Worm (Caenorhabditis elegans): ENCODE results near the gene ZK1320.3.

Gene ZK1320.3

DNA sequence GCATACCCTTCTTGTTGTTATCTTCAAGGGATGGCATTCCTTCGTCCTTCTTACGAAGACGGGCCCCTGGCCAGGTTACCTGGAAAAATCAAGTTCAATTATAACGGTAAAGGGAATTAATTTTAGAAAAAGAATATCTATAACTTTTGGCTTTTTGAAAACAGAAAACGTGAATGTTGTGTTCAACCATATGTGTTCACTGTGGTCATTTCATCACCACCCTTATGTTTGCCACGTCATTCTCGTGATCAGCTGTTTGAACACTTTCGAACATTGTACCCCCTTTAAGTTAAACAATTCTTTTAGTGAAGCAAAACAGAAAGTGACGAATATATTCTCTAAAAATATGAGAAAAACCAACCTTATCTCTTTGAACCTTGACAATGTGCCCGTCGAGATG, 41.5 kb downstream of the ZK1320.3 start:
- TF ChIP-seq him-1 (tag; optimal IDR thresholded peaks at IDR 0.05) (no peak), W03F9.2 (tag; optimal IDR thresholded peaks at IDR 0.05) (no peak)

DNA sequence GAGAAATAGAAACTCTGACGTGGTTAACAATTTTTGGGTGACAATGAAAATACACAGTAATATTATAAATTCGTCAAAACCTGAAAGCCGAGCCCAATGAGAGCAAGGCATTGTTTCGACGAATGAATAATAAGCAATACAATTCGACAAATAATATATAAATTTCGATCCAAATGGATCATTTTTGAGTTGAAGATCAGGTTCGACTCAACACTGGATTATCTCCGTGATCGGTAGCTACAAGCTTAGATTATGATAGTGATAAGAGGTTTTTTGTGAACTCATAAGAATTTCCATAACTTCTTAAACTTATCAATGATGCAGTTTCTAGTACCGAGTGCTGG, 42.3 kb downstream of the ZK1320.3 start:
- no peak for TF ChIP-seq dao-5 (tag; optimal IDR thresholded peaks at IDR 0.05)
- TF ChIP-seq W03F9.2 (tag; optimal IDR thresholded peaks at IDR 0.05), result no peak

DNA sequence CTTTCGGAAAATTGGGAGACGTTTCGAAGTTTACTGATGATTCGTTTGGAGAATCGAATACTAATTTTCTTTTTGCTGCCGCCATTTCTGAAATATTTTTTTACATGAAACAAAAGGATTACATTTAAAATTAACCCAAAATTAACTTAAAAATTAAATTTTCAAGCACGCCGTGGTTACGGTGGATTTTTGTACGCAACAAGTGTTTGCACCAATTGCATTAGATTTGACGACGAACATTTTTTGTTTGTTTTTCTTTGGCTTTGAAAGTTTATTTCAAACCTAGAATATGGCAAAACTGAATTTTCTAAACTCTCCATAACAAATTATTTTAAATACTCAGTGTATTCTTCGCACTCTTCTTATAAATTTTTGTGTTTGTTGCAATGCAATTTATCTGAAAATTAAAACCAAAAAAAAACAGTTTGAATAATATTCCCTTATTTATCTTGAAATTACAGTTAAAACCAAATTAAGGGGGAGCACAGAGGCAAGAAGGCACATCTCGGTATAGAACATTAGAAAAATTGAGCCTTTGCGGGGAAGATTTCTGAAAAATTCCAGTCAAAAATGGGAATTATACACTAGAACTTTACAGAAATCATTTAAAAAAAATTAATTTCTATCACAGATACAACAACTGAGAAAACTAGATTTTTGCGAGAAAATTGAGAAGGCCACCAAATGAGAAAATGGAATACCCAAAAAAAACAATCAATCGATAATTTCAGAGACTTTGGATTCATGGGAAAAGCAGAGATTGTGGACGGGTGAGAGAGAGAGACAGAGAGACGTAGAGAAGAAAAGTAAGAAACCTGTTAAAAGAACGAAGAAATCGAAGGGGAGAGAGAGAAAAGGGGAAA, 42.9 kb downstream of the ZK1320.3 start, which contains the start of gene hal-3:
Gene hal-3, minus strand, starts transcription at position 87 of the 863 bp plus-strand sequence.
- TF ChIP-seq him-1 (tag; optimal IDR thresholded peaks at IDR 0.05), result no peak
- peak; percentile 16 for TF ChIP-seq W03F9.2 (tag; optimal IDR thresholded peaks at IDR 0.05)

DNA sequence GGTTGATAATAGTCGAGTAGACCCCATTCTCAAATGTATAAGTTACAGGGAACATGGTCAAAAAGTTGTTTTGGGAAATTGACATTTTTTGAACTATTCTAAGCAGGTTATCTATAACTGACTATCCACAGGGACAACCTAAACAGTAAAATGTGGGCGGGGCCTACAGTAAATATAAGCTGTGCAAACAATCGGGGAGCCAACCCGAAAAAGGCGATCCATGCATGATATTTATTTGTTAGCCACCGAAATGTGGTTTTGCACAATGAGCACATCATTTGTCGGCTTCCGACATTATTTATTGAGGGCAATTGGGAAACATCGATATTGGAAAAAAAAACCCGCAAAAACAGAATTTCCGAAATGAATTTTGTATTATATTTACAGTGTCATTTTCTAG, 45.5 kb downstream of the ZK1320.3 start, which contains the start of gene hlh-6:
Gene hlh-6, minus strand, starts transcription at position 101 of the 400 bp plus-strand sequence.
- no peak for TF ChIP-seq W03F9.2 (tag; optimal IDR thresholded peaks at IDR 0.05)
- no peak for TF ChIP-seq him-1 (tag; optimal IDR thresholded peaks at IDR 0.05)

ce11 chrII:9611347-9611923, 48.8 kb downstream of the ZK1320.3 start, which contains the start of the genes T15H9.5 and T15H9.4:
T15H9.5 (minus strand) TSS chrII:9611447.
T15H9.4 (plus strand) TSS chrII:9611873.
- TF ChIP-seq dao-5 (tag; optimal IDR thresholded peaks at IDR 0.05) (no peak), him-1 (tag; optimal IDR thresholded peaks at IDR 0.05) (no peak), W03F9.2 (tag; optimal IDR thresholded peaks at IDR 0.05) (no peak)

DNA sequence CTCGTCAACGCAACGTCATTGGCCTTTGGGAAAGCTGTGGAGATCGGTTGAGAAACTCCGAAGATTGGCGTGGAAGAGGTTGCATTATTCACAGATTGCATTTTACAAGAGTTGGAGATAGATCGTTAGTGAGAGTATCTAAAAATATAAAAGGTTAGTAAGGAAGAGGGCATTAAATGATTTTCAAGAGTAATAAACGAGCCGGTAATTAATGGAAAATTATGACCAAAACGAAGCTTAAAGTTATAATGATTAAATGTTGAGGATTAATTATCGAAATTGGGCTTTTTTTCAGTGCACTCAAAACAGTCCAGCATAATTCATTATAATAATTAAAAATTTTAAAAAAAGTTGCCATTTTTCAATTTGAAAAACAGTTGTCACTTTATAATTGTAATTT, 50.9 kb downstream of the ZK1320.3 start, which contains the start of gene pap-2:
Gene pap-2, minus strand, starts transcription at position 101 of the 400 bp plus-strand sequence.
- no peak for TF ChIP-seq dao-5 (tag; optimal IDR thresholded peaks at IDR 0.05)
- TF ChIP-seq him-1 (tag; optimal IDR thresholded peaks at IDR 0.05), result no peak
- TF ChIP-seq W03F9.2 (tag; optimal IDR thresholded peaks at IDR 0.05), result no peak

Data from whole organism, L4/young adult.